Worm (Caenorhabditis elegans) whole organism, early embryonic: ENCODE results near the gene C39B10.4.

Source experiments
- B0310.2 ChIP-seq: sonication (generic microtip); optimal IDR thresholded peaks from 2 replicates; lab custom pipeline; 2016; ENCODE audit warnings: mild to moderate bottlenecking, missing genetic modification characterization, missing compliant biosample characterization
- F13C5.2 ChIP-seq: sonication (generic microtip); optimal IDR thresholded peaks from 2 replicates; lab custom pipeline; 2017; ENCODE audit warnings: mild to moderate bottlenecking, missing genetic modification characterization, inconsistent platforms, missing compliant biosample characterization
- ama-1 ChIP-seq: fragments of 150-350 bp; optimal IDR thresholded peaks from 2 replicates; lab custom pipeline; 2014
- ceh-36 ChIP-seq: sonication (generic microtip); optimal IDR thresholded peaks from 2 replicates; lab custom pipeline; 2016; ENCODE audit warnings: missing genetic modification characterization, inconsistent platforms, missing compliant biosample characterization
- ets-7 ChIP-seq: sonication (generic microtip); optimal IDR thresholded peaks from 2 replicates; lab custom pipeline; 2016; ENCODE audit warnings: missing genotype, missing genetic modification characterization, missing compliant biosample characterization
- hmg-4 ChIP-seq: fragments of 200-800 bp; sonication (Bioruptor generic); optimal IDR thresholded peaks from 2 replicates; lab custom pipeline; 2018; ENCODE audit warnings: mild to moderate bottlenecking, missing genetic modification characterization, missing compliant biosample characterization
- scrt-1 ChIP-seq: fragments of 200-800 bp; sonication (Bioruptor generic); IDR thresholded peaks from 2 replicates; pipeline ENCODE4 v1.3.6; 2022; ENCODE audit warnings: missing genetic modification characterization, missing compliant biosample characterization
- sea-1 ChIP-seq: fragments of 200-800 bp; sonication (Bioruptor generic); conservative IDR thresholded peaks from 2 replicates; pipeline ENCODE4 v1.3.6; 2022; ENCODE audit warnings: missing genetic modification characterization, missing compliant biosample characterization

DNA sequence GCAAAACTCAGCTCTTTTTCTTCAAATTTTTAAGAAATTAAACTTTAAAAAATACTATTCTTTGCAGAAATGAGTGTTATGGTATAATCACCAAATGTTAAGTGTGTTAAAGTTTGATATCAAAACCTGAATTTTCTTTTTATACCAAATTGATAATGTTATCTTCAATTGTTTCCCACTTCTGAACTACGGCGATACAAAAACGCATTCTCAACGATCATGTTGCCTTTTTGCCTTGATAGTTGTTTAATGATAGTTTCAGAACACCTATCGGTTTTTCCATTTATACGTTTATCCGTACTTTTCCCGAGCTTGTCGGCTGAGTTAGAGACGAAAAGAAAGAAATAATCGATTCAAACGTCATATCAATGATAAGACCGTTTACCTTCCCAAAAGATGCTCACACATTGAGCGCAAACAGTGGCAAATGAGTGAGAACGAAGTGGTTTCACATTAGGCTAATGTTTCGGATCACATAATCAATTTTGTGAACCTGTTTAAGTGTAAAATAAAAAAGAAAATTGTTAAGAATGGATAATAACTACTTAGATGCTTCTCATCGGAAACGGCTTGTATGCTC lies 30.3 kb downstream of the C39B10.4 start, which contains the start of gene elt-4:
- no peak for TF ChIP-seq scrt-1 (GFP tag; lab: Robert Waterston, UW)
- no peak for TF ChIP-seq hmg-4
- no peak for TF ChIP-seq ama-1 (lab: Kevin White, UChicago)
- TF ChIP-seq ceh-36 = no peak
- no peak for TF ChIP-seq B0310.2 (tag; lab: Kevin White, UChicago)
- no peak for TF ChIP-seq sea-1 (GFP tag; lab: Robert Waterston, UW)
- no peak for TF ChIP-seq F13C5.2 (tag; lab: Kevin White, UChicago)
- no peak for TF ChIP-seq ets-7 (tag; lab: Kevin White, UChicago)
